Worm (Caenorhabditis elegans) whole organism, L2 larva: ENCODE results near the gene ccep-97.

ENCODE experiments used
- C34F6.9 ChIP-seq: fragments of 150-350 bp; optimal IDR thresholded peaks from 2 replicates; lab custom pipeline; 2014; ENCODE audit warnings: missing biosample characterization, missing genetic modification characterization
- F13H6.1 ChIP-seq: sonication (generic microtip); optimal IDR thresholded peaks from 2 replicates; lab custom pipeline; 2016; ENCODE audit warnings: missing genetic modification characterization, missing compliant biosample characterization
- R02D3.7 ChIP-seq: fragments of 150-350 bp; optimal IDR thresholded peaks from 2 replicates; lab custom pipeline; 2014; ENCODE audit warnings: missing biosample characterization, missing genetic modification characterization
- Y55F3AM.14 ChIP-seq: fragments of 200-800 bp; sonication (Bioruptor generic); optimal IDR thresholded peaks from 2 replicates; lab custom pipeline; 2018; ENCODE audit warnings: mild to moderate bottlenecking, missing genetic modification characterization, missing compliant biosample characterization
- ZK546.5 ChIP-seq: sonication (generic microtip); optimal IDR thresholded peaks from 2 replicates; lab custom pipeline; 2017; ENCODE audit warnings: missing biosample characterization, missing genetic modification characterization
- alr-1 ChIP-seq: fragments of 150-350 bp; optimal IDR thresholded peaks from 2 replicates; lab custom pipeline; 2014; ENCODE audit warnings: missing biosample characterization, missing genetic modification characterization
- blmp-1 ChIP-seq: sonication (generic microtip); optimal IDR thresholded peaks from 2 replicates; lab custom pipeline; 2017; ENCODE audit warnings: missing genetic modification characterization, mild to moderate bottlenecking, missing compliant biosample characterization, antibody characterized with exemption, moderate library complexity; ENCODE audit not compliant: insufficient read depth
- ceh-16 ChIP-seq: fragments of 150-350 bp; optimal IDR thresholded peaks from 2 replicates; lab custom pipeline; 2014; ENCODE audit warnings: missing biosample characterization, missing genetic modification characterization
- ceh-82 ChIP-seq: fragments of 150-350 bp; optimal IDR thresholded peaks from 2 replicates; lab custom pipeline; 2014; ENCODE audit warnings: missing biosample characterization, missing genetic modification characterization
- crh-2 ChIP-seq: sonication (generic microtip); optimal IDR thresholded peaks from 2 replicates; lab custom pipeline; 2017; ENCODE audit warnings: missing biosample characterization, missing genetic modification characterization
- egl-27 ChIP-seq: sonication (generic microtip); optimal IDR thresholded peaks from 3 replicates; lab custom pipeline; 2017; ENCODE audit warnings: missing biosample characterization, missing genetic modification reagents, missing genetic modification characterization
- elt-3 ChIP-seq: sonication (generic microtip); optimal IDR thresholded peaks from 2 replicates; lab custom pipeline; 2017; ENCODE audit warnings: missing biosample characterization, missing genetic modification characterization
- fos-1 ChIP-seq: fragments of 150-350 bp; optimal IDR thresholded peaks from 2 replicates; lab custom pipeline; 2014; ENCODE audit warnings: missing biosample characterization, missing genetic modification characterization
- gmeb-1 ChIP-seq: fragments of 150-350 bp; optimal IDR thresholded peaks from 2 replicates; lab custom pipeline; 2014; ENCODE audit warnings: missing biosample characterization, missing genetic modification characterization
- lin-11 ChIP-seq: fragments of 150-350 bp; sonication (generic microtip); optimal IDR thresholded peaks from 2 replicates; lab custom pipeline; 2014; ENCODE audit warnings: missing biosample characterization, missing genetic modification characterization, inconsistent platforms, mixed read lengths
- lin-13 ChIP-seq: fragments of 150-350 bp; optimal IDR thresholded peaks from 2 replicates; lab custom pipeline; 2014; ENCODE audit warnings: missing biosample characterization, missing genetic modification reagents, missing genetic modification characterization
- lin-39 ChIP-seq: fragments of 150-350 bp; optimal IDR thresholded peaks from 2 replicates; lab custom pipeline; 2014; ENCODE audit warnings: missing biosample characterization, missing genetic modification reagents, missing genetic modification characterization
- lsy-2 ChIP-seq, 2 experiments: fragments of 150-350 bp in 1 of 2; sonication (generic microtip) in 1 of 2; optimal IDR thresholded peaks; 2 replicates each; lab custom pipeline; 2014 to 2017; ENCODE audit warnings: missing biosample characterization in 2 of 2, missing genetic modification characterization in 2 of 2
- mab-5 ChIP-seq: fragments of 150-350 bp; optimal IDR thresholded peaks from 2 replicates; lab custom pipeline; 2014; ENCODE audit warnings: missing biosample characterization, missing genetic modification characterization
- mbf-1 ChIP-seq: sonication (generic microtip); optimal IDR thresholded peaks from 2 replicates; lab custom pipeline; 2017; ENCODE audit warnings: missing biosample characterization, missing genetic modification characterization
- nhr-10 ChIP-seq: sonication (generic microtip); optimal IDR thresholded peaks from 2 replicates; lab custom pipeline; 2017; ENCODE audit warnings: missing biosample characterization, missing genetic modification characterization
- nhr-11 ChIP-seq: fragments of 150-350 bp; optimal IDR thresholded peaks from 2 replicates; lab custom pipeline; 2014; ENCODE audit warnings: missing biosample characterization, missing genetic modification characterization
- nhr-12 ChIP-seq: fragments of 150-350 bp; optimal IDR thresholded peaks from 2 replicates; lab custom pipeline; 2014; ENCODE audit warnings: missing biosample characterization, missing genetic modification characterization
- nhr-129 ChIP-seq: fragments of 150-350 bp; optimal IDR thresholded peaks from 2 replicates; lab custom pipeline; 2014; ENCODE audit warnings: missing biosample characterization, missing genetic modification characterization
- nhr-23 ChIP-seq: fragments of 150-350 bp; optimal IDR thresholded peaks from 2 replicates; lab custom pipeline; 2014; ENCODE audit warnings: missing biosample characterization, missing genetic modification reagents, missing genetic modification characterization
- nhr-237 ChIP-seq: fragments of 150-350 bp; optimal IDR thresholded peaks from 2 replicates; lab custom pipeline; 2014; ENCODE audit warnings: missing biosample characterization, missing genetic modification characterization
- nhr-25 ChIP-seq: fragments of 150-350 bp; sonication (generic microtip); optimal IDR thresholded peaks from 3 replicates; lab custom pipeline; 2014; ENCODE audit warnings: missing biosample characterization, missing genetic modification characterization
- nhr-6 ChIP-seq: fragments of 150-350 bp; optimal IDR thresholded peaks from 2 replicates; lab custom pipeline; 2014; ENCODE audit warnings: missing biosample characterization, missing genetic modification characterization
- nhr-77 ChIP-seq: fragments of 150-350 bp; optimal IDR thresholded peaks from 2 replicates; lab custom pipeline; 2014; ENCODE audit warnings: missing biosample characterization, missing genetic modification characterization
- peb-1 ChIP-seq: fragments of 150-350 bp; optimal IDR thresholded peaks from 2 replicates; lab custom pipeline; 2014; ENCODE audit warnings: missing biosample characterization, missing genetic modification characterization
- sem-4 ChIP-seq: fragments of 150-350 bp; optimal IDR thresholded peaks from 2 replicates; lab custom pipeline; 2014; ENCODE audit warnings: missing biosample characterization, missing genetic modification reagents, missing genetic modification characterization
- skn-1 ChIP-seq: sonication (generic microtip); optimal IDR thresholded peaks from 2 replicates; lab custom pipeline; 2017; ENCODE audit warnings: missing biosample characterization, missing genetic modification characterization
- sma-9 ChIP-seq, 2 experiments: fragments of 150-350 bp in 1 of 2; sonication (generic microtip) in 1 of 2; optimal IDR thresholded peaks; 2 replicates each; lab custom pipeline; 2014 to 2016; ENCODE audit warnings: missing genetic modification characterization in 2 of 2, mild to moderate bottlenecking in 1 of 2, missing biosample characterization in 1 of 2, missing compliant biosample characterization in 1 of 2, missing genetic modification reagents in 1 of 2, moderate library complexity in 1 of 2
- snpc-4 ChIP-seq: fragments of 150-350 bp; optimal IDR thresholded peaks from 2 replicates; lab custom pipeline; 2014; ENCODE audit warnings: missing biosample characterization, missing genetic modification characterization
- unc-39 ChIP-seq: fragments of 150-350 bp; optimal IDR thresholded peaks from 2 replicates; lab custom pipeline; 2014; ENCODE audit warnings: missing biosample characterization, missing genetic modification characterization
- unc-62 ChIP-seq: fragments of 150-350 bp; optimal IDR thresholded peaks from 2 replicates; lab custom pipeline; 2014; ENCODE audit warnings: missing biosample characterization, missing genetic modification reagents, missing genetic modification characterization
- zag-1 ChIP-seq: fragments of 150-350 bp; optimal IDR thresholded peaks from 2 replicates; lab custom pipeline; 2014; ENCODE audit warnings: missing biosample characterization, missing genetic modification characterization
- ztf-1 ChIP-seq: fragments of 200-800 bp; sonication (Bioruptor generic); conservative IDR thresholded peaks from 2 replicates; pipeline ENCODE4 v1.3.6; 2022; ENCODE audit warnings: missing genetic modification characterization, missing compliant biosample characterization
- ztf-4 ChIP-seq: fragments of 150-350 bp; optimal IDR thresholded peaks from 2 replicates; lab custom pipeline; 2014; ENCODE audit warnings: missing biosample characterization, missing genetic modification characterization

The ccep-97 gene

ce11 chrV:4790368-4790767 lies 28.1 kb downstream of the ccep-97 start, which contains the start of gene R02F11.12:
TSS of gene R02F11.12 (plus strand) at chrV:4790668.
- TF ChIP-seq C34F6.9 (tag; lab: Kevin White, UChicago) (no peak), alr-1 (tag; lab: Kevin White, UChicago) (no peak), nhr-11 (tag; lab: Kevin White, UChicago) (no peak), crh-2 (tag; lab: Kevin White, UChicago) (no peak), unc-62 (GFP tag; lab: Kevin White, UChicago) (no peak), lin-39 (tag; lab: Kevin White, UChicago) (no peak), sem-4 (tag; lab: Kevin White, UChicago) (no peak), lin-11 (tag; lab: Kevin White, UChicago) (no peak), skn-1 (tag; lab: Kevin White, UChicago) (no peak), blmp-1 (tag; lab: Kevin White, UChicago) (no peak), mbf-1 (tag; lab: Kevin White, UChicago) (no peak)

ce11 chrV:4788823-4789222 lies 29.6 kb downstream of the ccep-97 start, which contains the start of gene R02F11.10:
TSS of gene R02F11.10 (plus strand) at chrV:4789123.
- TF ChIP-seq lin-11 (tag; lab: Kevin White, UChicago): no peak
- no peak for TF ChIP-seq R02D3.7 (tag; lab: Kevin White, UChicago)
- TF ChIP-seq nhr-6 (tag; lab: Kevin White, UChicago): no peak
- TF ChIP-seq F13H6.1 (tag; lab: Kevin White, UChicago): no peak
- TF ChIP-seq ztf-1 (GFP tag; lab: Robert Waterston, UW): no peak
- no peak for TF ChIP-seq unc-39 (tag; lab: Kevin White, UChicago)
- no peak for TF ChIP-seq nhr-129
- TF ChIP-seq ztf-4 (tag; lab: Kevin White, UChicago): no peak
- TF ChIP-seq lsy-2 (tag; optimal IDR thresholded peaks at IDR 0.05; lab: Kevin White, UChicago): no peak
- no peak for TF ChIP-seq egl-27
- no peak for TF ChIP-seq nhr-77
- TF ChIP-seq mbf-1 (tag; lab: Kevin White, UChicago): no peak
- TF ChIP-seq nhr-12 (tag; lab: Kevin White, UChicago): no peak
- no peak for TF ChIP-seq elt-3 (tag; lab: Kevin White, UChicago)

- TF ChIP-seq nhr-11 (tag; lab: Kevin White, UChicago): no peak
- no peak for TF ChIP-seq ceh-16 (tag; lab: Kevin White, UChicago)
- no peak for TF ChIP-seq nhr-25
- TF ChIP-seq C34F6.9 (tag; lab: Kevin White, UChicago): no peak
- TF ChIP-seq peb-1: no peak
- TF ChIP-seq ceh-82: no peak
- no peak for TF ChIP-seq ztf-1 (GFP tag; lab: Robert Waterston, UW)
- no peak for TF ChIP-seq lsy-2 (tag; optimal IDR thresholded peaks at IDR 0.05; lab: Kevin White, UChicago)
- TF ChIP-seq lin-13 (GFP tag; lab: Kevin White, UChicago): no peak
- TF ChIP-seq zag-1: no peak
- no peak for TF ChIP-seq nhr-129
- TF ChIP-seq F13H6.1 (tag; lab: Kevin White, UChicago): no peak
- TF ChIP-seq crh-2 (tag; lab: Kevin White, UChicago): no peak
- TF ChIP-seq nhr-23 (tag; lab: Kevin White, UChicago): no peak
- TF ChIP-seq mab-5: no peak
- TF ChIP-seq nhr-10 (tag; lab: Kevin White, UChicago): no peak
- TF ChIP-seq, all 48 proteins: peak for 0
Measured at ce11 chrV:4787836-4788235, 30.6 kb downstream of the ccep-97 start.

- TF ChIP-seq sma-9 (GFP tag; optimal IDR thresholded peaks at IDR 0.05; lab: Kevin White, UChicago) (no peak), sma-9 (tag; optimal IDR thresholded peaks at IDR 0.05; lab: Kevin White, UChicago) (no peak), ceh-16 (tag; lab: Kevin White, UChicago) (no peak), lin-39 (tag; lab: Kevin White, UChicago) (no peak), gmeb-1 (tag; lab: Kevin White, UChicago) (no peak), fos-1 (tag; lab: Kevin White, UChicago) (no peak), ZK546.5 (tag; lab: Kevin White, UChicago) (no peak), egl-27 (no peak), unc-39 (tag; lab: Kevin White, UChicago) (no peak), lin-13 (GFP tag; lab: Kevin White, UChicago) (no peak), Y55F3AM.14 (GFP tag; lab: Kevin White, UChicago) (no peak), R02D3.7 (tag; lab: Kevin White, UChicago) (no peak), nhr-25 (no peak), C34F6.9 (tag; lab: Kevin White, UChicago) (no peak), lsy-2 (tag; optimal IDR thresholded peaks at IDR 0.05; lab: Kevin White, UChicago) (no peak), mbf-1 (tag; lab: Kevin White, UChicago) (no peak), nhr-237 (tag; lab: Kevin White, UChicago) (no peak), snpc-4 (tag; lab: Kevin White, UChicago) (no peak), ztf-1 (GFP tag; lab: Robert Waterston, UW) (no peak)
Measured at ce11 chrV:4787166-4787565, 31.3 kb downstream of the ccep-97 start, which contains the start of gene R02F11.9. TSS of gene R02F11.9 (plus strand) at chrV:4787466.
